Fruit fly (Drosophila melanogaster): ENCODE data around the gene FoxK.
A peak's percentile ranks its signal among the peaks of the same experiment; 100 is the strongest.

FoxK gene

dm6 chr3L:11107432-11107831, 13.2 kb downstream of the FoxK start, which contains the start of gene CG32073:
Gene CG32073, minus strand, starts transcription at chr3L:11107582.
- no peak for TF ChIP-seq CG17801 (GFP tag; optimal IDR thresholded peaks at IDR 0.05; ENCODE audit: partially characterized antibody)

- TF ChIP-seq CG17801 (GFP tag; optimal IDR thresholded peaks at IDR 0.05; ENCODE audit: partially characterized antibody), result no peak
These were observed 16.8 kb downstream of the FoxK start, which contains the start of gene CG32071 for dm6 chr3L:11103773-11104172. Gene CG32071, minus strand, starts transcription at chr3L:11103873.

- TF ChIP-seq CG17801 (GFP tag; optimal IDR thresholded peaks at IDR 0.05; ENCODE audit: partially characterized antibody), result no peak
These were observed 17.7 kb downstream of the FoxK start, which contains the start of gene Elo68alpha for dm6 chr3L:11102930-11103329. Gene Elo68alpha, minus strand, starts transcription at chr3L:11103030.

dm6 chr3L:11101598-11101997, 19.0 kb downstream of the FoxK start, which contains the start of gene Elo68beta:
Gene Elo68beta, minus strand, starts transcription at chr3L:11101698.
- no peak for TF ChIP-seq CG17801 (GFP tag; optimal IDR thresholded peaks at IDR 0.05; ENCODE audit: partially characterized antibody)

dm6 chr3L:11097982-11098663, 22.5 kb downstream of the FoxK start, which contains the start of the genes Irbp18 and APP-BP1:
Gene Irbp18, minus strand, starts transcription at chr3L:11098186.
Gene APP-BP1, plus strand, starts transcription at chr3L:11098412.
- TF ChIP-seq CG17801 (GFP tag; optimal IDR thresholded peaks at IDR 0.05; ENCODE audit: partially characterized antibody), result peak; percentile 91

dm6 chr3L:11096195-11096908, 24.2 kb downstream of the FoxK start, which contains the start of the genes CG46439, Iyd and CG33947:
Gene CG46439, minus strand, starts transcription at chr3L:11096245.
Gene Iyd, minus strand, starts transcription at chr3L:11096245.
Gene CG33947, plus strand, starts transcription at chr3L:11096496.
- peak; percentile 92 for TF ChIP-seq CG17801 (GFP tag; optimal IDR thresholded peaks at IDR 0.05; ENCODE audit: partially characterized antibody)

- no peak for TF ChIP-seq CG17801 (GFP tag; optimal IDR thresholded peaks at IDR 0.05; ENCODE audit: partially characterized antibody)
These were observed 26.3 kb downstream of the FoxK start for dm6 chr3L:11094279-11094678.

- peak; percentile 54 for TF ChIP-seq CG17801 (GFP tag; optimal IDR thresholded peaks at IDR 0.05; ENCODE audit: partially characterized antibody)
These were observed 27.5 kb downstream of the FoxK start, which contains the start of gene JIL-1 for dm6 chr3L:11093046-11093520. Gene JIL-1, minus strand, starts transcription at chr3L:11093193.

- no peak for TF ChIP-seq CG17801 (GFP tag; optimal IDR thresholded peaks at IDR 0.05; ENCODE audit: partially characterized antibody)
These were observed 28.0 kb downstream of the FoxK start for dm6 chr3L:11092610-11092961.

- peak; percentile 56 for TF ChIP-seq CG17801 (GFP tag; optimal IDR thresholded peaks at IDR 0.05; ENCODE audit: partially characterized antibody)
These were observed 28.5 kb downstream of the FoxK start for dm6 chr3L:11091943-11092609.

- TF ChIP-seq CG17801 (GFP tag; optimal IDR thresholded peaks at IDR 0.05; ENCODE audit: partially characterized antibody), result peak; percentile 51
These were observed 30.7 kb downstream of the FoxK start for dm6 chr3L:11089805-11090440.

dm6 chr3L:11085810-11086209, 34.8 kb downstream of the FoxK start:
- no peak for TF ChIP-seq CG17801 (GFP tag; optimal IDR thresholded peaks at IDR 0.05; ENCODE audit: partially characterized antibody)

- peak; percentile 93 for TF ChIP-seq CG17801 (GFP tag; optimal IDR thresholded peaks at IDR 0.05; ENCODE audit: partially characterized antibody)
These were observed 35.9 kb downstream of the FoxK start for dm6 chr3L:11084557-11085231.

- peak; percentile 34 for TF ChIP-seq CG17801 (GFP tag; optimal IDR thresholded peaks at IDR 0.05; ENCODE audit: partially characterized antibody)
These were observed 37.0 kb downstream of the FoxK start for dm6 chr3L:11083605-11084004.

All from ovary, adult (tissue).